Worm (Caenorhabditis elegans): ENCODE data around the gene D2096.12.

ce11 chrIV:8355592-8355991 is 7.7 kb upstream of the D2096.12 start, which contains the start of the genes F17E9.2 and col-116:
- TF ChIP-seq fos-1 (tag; optimal IDR thresholded peaks at IDR 0.05) (no peak), lin-13 (GFP tag; optimal IDR thresholded peaks at IDR 0.05) (no peak), ama-1 (optimal IDR thresholded peaks at IDR 0.05) (no peak), unc-130 (GFP tag; optimal IDR thresholded peaks at IDR 0.05) (no peak), lin-29 (GFP tag; IDR thresholded peaks at IDR 0.05) (no peak), snpc-1.2 (GFP tag; IDR thresholded peaks at IDR 0.05) (no peak), lsy-2 (tag; optimal IDR thresholded peaks at IDR 0.05) (no peak), lin-38 (GFP tag; IDR thresholded peaks at IDR 0.05) (no peak)

All from whole organism, L4 larva.